Worm (Caenorhabditis elegans): Measurements from ENCODE around the gene klp-13.
A peak's percentile ranks its signal among the peaks of the same experiment; 100 is the strongest.

The klp-13 gene

ce11 chrX:5976206-5976960 is 8.4 kb upstream of the klp-13 start:
- TF ChIP-seq F13C5.2 (tag; optimal IDR thresholded peaks at IDR 0.05), result no peak
- peak; percentile 11 for TF ChIP-seq hmg-4 (GFP tag; optimal IDR thresholded peaks at IDR 0.05)

ce11 chrX:5977754-5978153 is 7.0 kb upstream of the klp-13 start, which contains the start of gene kin-2:
TSS of gene kin-2 (minus strand) at chrX:5977854.
- TF ChIP-seq B0310.2 (tag; optimal IDR thresholded peaks at IDR 0.05) (no peak), ets-7 (tag; optimal IDR thresholded peaks at IDR 0.05) (no peak), hmbx-1 (tag; optimal IDR thresholded peaks at IDR 0.05) (no peak), ceh-13 (GFP tag; optimal IDR thresholded peaks at IDR 0.05) (no peak), pes-1 (GFP tag; IDR thresholded peaks at IDR 0.05) (no peak), ama-1 (optimal IDR thresholded peaks at IDR 0.05) (no peak), F13C5.2 (tag; optimal IDR thresholded peaks at IDR 0.05) (no peak), tra-4 (tag; optimal IDR thresholded peaks at IDR 0.05) (no peak), sea-1 (GFP tag; conservative IDR thresholded peaks at IDR 0.05) (no peak)

DNA sequence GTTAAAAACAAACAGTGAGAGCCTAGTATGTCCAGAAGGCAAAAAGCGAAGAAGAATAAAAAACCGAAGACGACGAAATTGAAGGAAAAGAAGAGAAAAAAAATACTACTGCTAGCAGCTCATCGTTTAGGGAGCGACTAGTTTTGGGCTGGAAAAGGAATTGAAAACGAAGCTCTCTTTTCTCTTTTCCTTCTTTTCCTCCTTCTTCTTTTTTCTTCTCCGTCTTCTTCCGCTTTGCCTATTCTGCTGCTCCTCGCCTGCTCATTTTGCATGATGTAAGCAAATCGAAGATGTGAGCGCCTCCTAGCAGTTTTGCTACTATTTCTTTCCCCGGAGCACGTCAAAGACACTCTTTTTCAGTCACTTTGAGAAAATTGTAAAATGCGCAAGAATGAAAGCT is 3.1 kb upstream of the klp-13 start:
- TF ChIP-seq hmbx-1 (tag; optimal IDR thresholded peaks at IDR 0.05), result no peak

ce11 chrX:5982799-5983198 is 2.0 kb upstream of the klp-13 start:
- TF ChIP-seq ceh-13 (GFP tag; optimal IDR thresholded peaks at IDR 0.05) (no peak), tbx-11 (GFP tag; IDR thresholded peaks at IDR 0.05) (no peak), flt-1 (GFP tag; IDR thresholded peaks at IDR 0.05) (no peak), pes-1 (GFP tag; IDR thresholded peaks at IDR 0.05) (no peak), hnd-1 (tag; optimal IDR thresholded peaks at IDR 0.05) (no peak), F13C5.2 (tag; optimal IDR thresholded peaks at IDR 0.05) (no peak)

ce11 chrX:5983267-5983666 is 1.5 kb upstream of the klp-13 start:
- no peak for TF ChIP-seq F13C5.2 (tag; optimal IDR thresholded peaks at IDR 0.05)
- no peak for TF ChIP-seq B0310.2 (tag; optimal IDR thresholded peaks at IDR 0.05)
- no peak for TF ChIP-seq tbx-11 (GFP tag; IDR thresholded peaks at IDR 0.05)
- TF ChIP-seq scrt-1 (GFP tag; IDR thresholded peaks at IDR 0.05), result no peak
- no peak for TF ChIP-seq aly-1 (tag; optimal IDR thresholded peaks at IDR 0.05)
- TF ChIP-seq flt-1 (GFP tag; IDR thresholded peaks at IDR 0.05), result no peak
- TF ChIP-seq sea-1 (GFP tag; conservative IDR thresholded peaks at IDR 0.05), result no peak
- TF ChIP-seq pes-1 (GFP tag; IDR thresholded peaks at IDR 0.05), result no peak
- TF ChIP-seq tbx-37 (GFP tag; conservative IDR thresholded peaks at IDR 0.05), result no peak
- TF ChIP-seq hmbx-1 (tag; optimal IDR thresholded peaks at IDR 0.05), result no peak
- no peak for TF ChIP-seq ceh-36 (tag; optimal IDR thresholded peaks at IDR 0.05)
- no peak for TF ChIP-seq hmg-4 (GFP tag; optimal IDR thresholded peaks at IDR 0.05)
- TF ChIP-seq hnd-1 (tag; optimal IDR thresholded peaks at IDR 0.05), result no peak
- TF ChIP-seq ama-1 (optimal IDR thresholded peaks at IDR 0.05), result no peak
- TF ChIP-seq ets-7 (tag; optimal IDR thresholded peaks at IDR 0.05), result no peak
- no peak for TF ChIP-seq tra-4 (tag; optimal IDR thresholded peaks at IDR 0.05)
- no peak for TF ChIP-seq ceh-13 (GFP tag; optimal IDR thresholded peaks at IDR 0.05)

DNA sequence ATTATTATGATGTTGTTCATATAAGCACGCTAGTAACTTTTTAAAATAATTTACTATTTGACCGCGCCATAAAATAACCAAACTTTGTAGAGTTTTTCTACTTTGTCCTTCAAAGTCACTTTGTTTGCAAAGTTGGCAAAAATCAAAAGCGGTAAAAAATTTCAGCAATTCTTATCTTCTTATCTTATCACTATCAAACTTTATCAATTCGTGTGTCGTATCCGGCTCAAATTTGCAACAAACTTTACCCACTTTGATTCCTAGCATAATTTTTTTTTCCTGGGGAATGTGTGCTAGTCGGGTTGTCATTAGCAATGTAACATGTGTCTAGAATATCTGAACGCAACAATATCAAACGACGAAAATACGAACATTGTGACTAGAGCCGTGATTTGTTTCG is 931 bp downstream of the klp-13 start:
- TF ChIP-seq B0310.2 (tag; optimal IDR thresholded peaks at IDR 0.05), result no peak
- no peak for TF ChIP-seq aly-1 (tag; optimal IDR thresholded peaks at IDR 0.05)
- TF ChIP-seq ceh-36 (tag; optimal IDR thresholded peaks at IDR 0.05), result no peak

- TF ChIP-seq tra-4 (tag; optimal IDR thresholded peaks at IDR 0.05), result no peak
- no peak for TF ChIP-seq ama-1 (optimal IDR thresholded peaks at IDR 0.05)
- no peak for TF ChIP-seq tbx-11 (GFP tag; IDR thresholded peaks at IDR 0.05)
- no peak for TF ChIP-seq ceh-36 (tag; optimal IDR thresholded peaks at IDR 0.05)
- TF ChIP-seq hmbx-1 (tag; optimal IDR thresholded peaks at IDR 0.05), result no peak
- TF ChIP-seq F13C5.2 (tag; optimal IDR thresholded peaks at IDR 0.05), result no peak
- TF ChIP-seq flt-1 (GFP tag; IDR thresholded peaks at IDR 0.05), result no peak
- no peak for TF ChIP-seq tbx-37 (GFP tag; conservative IDR thresholded peaks at IDR 0.05)
- TF ChIP-seq ets-7 (tag; optimal IDR thresholded peaks at IDR 0.05), result no peak
- TF ChIP-seq B0310.2 (tag; optimal IDR thresholded peaks at IDR 0.05), result no peak
- no peak for TF ChIP-seq sea-1 (GFP tag; conservative IDR thresholded peaks at IDR 0.05)
- no peak for TF ChIP-seq aly-1 (tag; optimal IDR thresholded peaks at IDR 0.05)
- TF ChIP-seq hmg-4 (GFP tag; optimal IDR thresholded peaks at IDR 0.05), result no peak
- TF ChIP-seq ceh-13 (GFP tag; optimal IDR thresholded peaks at IDR 0.05), result no peak
- no peak for TF ChIP-seq scrt-1 (GFP tag; IDR thresholded peaks at IDR 0.05)
- TF ChIP-seq hnd-1 (tag; optimal IDR thresholded peaks at IDR 0.05), result no peak
- no peak for TF ChIP-seq pes-1 (GFP tag; IDR thresholded peaks at IDR 0.05)
Observed at ce11 chrX:5987910-5988309, 3.1 kb downstream of the klp-13 start.

DNA sequence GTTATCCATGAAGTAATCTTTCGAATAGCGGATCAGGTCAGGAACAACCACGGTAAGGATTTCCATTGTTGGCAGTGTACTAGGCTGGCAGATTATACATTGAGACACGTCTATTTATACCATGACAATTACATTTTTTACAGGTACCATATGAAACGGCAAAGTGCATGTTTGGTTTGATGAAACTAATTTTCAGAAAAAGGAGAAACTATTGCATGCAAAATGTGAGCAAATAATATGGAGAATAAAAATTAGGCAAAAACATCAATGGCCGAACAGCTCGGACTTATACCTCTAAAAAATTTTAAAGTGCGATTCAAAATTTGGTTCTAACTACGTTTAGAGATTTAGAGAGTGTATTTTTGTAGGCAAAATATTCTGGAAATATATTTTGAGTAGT is 8.0 kb downstream of the klp-13 start, which contains the start of gene F22F4.5:
Gene F22F4.5, minus strand, starts transcription at position 101 of the 400 bp plus-strand sequence.
- TF ChIP-seq tbx-11 (GFP tag; IDR thresholded peaks at IDR 0.05) (no peak), ama-1 (optimal IDR thresholded peaks at IDR 0.05) (no peak), ceh-13 (GFP tag; optimal IDR thresholded peaks at IDR 0.05) (no peak), aly-1 (tag; optimal IDR thresholded peaks at IDR 0.05) (no peak), hmg-4 (GFP tag; optimal IDR thresholded peaks at IDR 0.05) (no peak), hnd-1 (tag; optimal IDR thresholded peaks at IDR 0.05) (no peak), tra-4 (tag; optimal IDR thresholded peaks at IDR 0.05) (no peak), flt-1 (GFP tag; IDR thresholded peaks at IDR 0.05) (no peak), ets-7 (tag; optimal IDR thresholded peaks at IDR 0.05) (no peak)

All from whole organism, early embryonic.